Worm (Caenorhabditis elegans): ENCODE results near the gene vps-33.1.

The vps-33.1 gene

DNA sequence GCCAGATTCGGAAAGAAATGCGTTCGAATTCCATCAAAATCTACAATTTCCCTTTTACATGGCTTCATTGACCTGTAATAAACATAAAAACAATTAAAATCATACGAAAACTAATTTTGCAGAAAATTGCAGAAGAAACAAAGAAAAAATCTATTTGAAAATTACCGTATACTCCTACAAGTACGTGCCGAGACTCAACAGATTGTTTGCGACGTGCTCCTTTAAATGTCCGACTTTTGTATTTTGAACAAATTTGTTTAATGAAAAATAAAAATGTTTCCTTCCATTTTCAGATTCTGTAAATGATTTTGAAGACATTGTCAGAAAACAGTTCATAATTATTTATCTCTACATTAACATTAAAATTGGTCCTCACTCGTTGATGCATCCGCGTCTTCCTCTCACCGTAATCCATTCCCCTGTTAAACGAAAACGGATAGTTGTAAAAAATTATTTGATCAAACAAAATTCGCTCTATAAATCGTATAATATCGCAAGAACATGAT, 25.7 kb upstream of the vps-33.1 start, which contains the start of gene pgl-2:
Gene pgl-2 (minus strand): TSS at position 456 of the 506 bp plus-strand sequence.
- TF ChIP-seq flt-1 (GFP tag; IDR thresholded peaks at IDR 0.05), result no peak
- TF ChIP-seq ceh-13 (GFP tag; optimal IDR thresholded peaks at IDR 0.05), result no peak
- no peak for TF ChIP-seq hmg-4 (GFP tag; optimal IDR thresholded peaks at IDR 0.05)
- no peak for TF ChIP-seq aly-1 (tag; optimal IDR thresholded peaks at IDR 0.05)
- TF ChIP-seq pes-1 (GFP tag; IDR thresholded peaks at IDR 0.05), result no peak
- no peak for TF ChIP-seq tbx-37 (GFP tag; conservative IDR thresholded peaks at IDR 0.05)
- TF ChIP-seq ceh-36 (tag; optimal IDR thresholded peaks at IDR 0.05), result no peak
- TF ChIP-seq hmbx-1 (tag; optimal IDR thresholded peaks at IDR 0.05), result no peak
- no peak for TF ChIP-seq ama-1 (optimal IDR thresholded peaks at IDR 0.05)

DNA sequence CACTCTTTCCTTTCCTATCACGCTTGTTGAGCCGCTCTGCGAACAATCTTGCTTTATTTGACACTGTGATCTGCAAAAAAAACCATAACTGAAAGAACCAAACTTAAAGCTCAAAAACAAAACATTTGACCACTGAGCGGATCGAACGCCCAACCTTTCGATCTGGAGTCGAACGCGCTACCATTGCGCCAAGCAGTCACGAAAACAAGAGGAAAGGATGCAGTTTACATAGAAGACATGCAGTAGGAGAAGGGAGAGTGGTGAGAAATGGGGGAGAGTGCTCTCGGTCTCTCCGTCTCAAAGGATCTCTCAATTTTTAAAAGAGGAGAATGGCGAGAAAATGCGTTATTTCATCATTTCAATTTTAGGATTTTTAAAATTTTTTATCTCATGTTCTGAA, 22.4 kb upstream of the vps-33.1 start:
- peak; percentile 96 for TF ChIP-seq B0310.2 (tag; optimal IDR thresholded peaks at IDR 0.05)
- TF ChIP-seq tbx-37 (GFP tag; conservative IDR thresholded peaks at IDR 0.05), result peak; percentile 98
- peak; percentile 94 for TF ChIP-seq ets-7 (tag; optimal IDR thresholded peaks at IDR 0.05)
- peak; percentile 97 for TF ChIP-seq aly-1 (tag; optimal IDR thresholded peaks at IDR 0.05)
- TF ChIP-seq scrt-1 (GFP tag; IDR thresholded peaks at IDR 0.05), result peak; percentile 98
- peak; percentile 98 for TF ChIP-seq pes-1 (GFP tag; IDR thresholded peaks at IDR 0.05)
- peak; percentile 98 for TF ChIP-seq hmg-4 (GFP tag; optimal IDR thresholded peaks at IDR 0.05)
- peak; percentile 95 for TF ChIP-seq ceh-13 (GFP tag; optimal IDR thresholded peaks at IDR 0.05)
- TF ChIP-seq sea-1 (GFP tag; conservative IDR thresholded peaks at IDR 0.05), result peak; percentile 97
- peak; percentile 82 for TF ChIP-seq hmbx-1 (tag; optimal IDR thresholded peaks at IDR 0.05)
- peak; percentile 97 for TF ChIP-seq ceh-36 (tag; optimal IDR thresholded peaks at IDR 0.05)
- peak; percentile 79 for TF ChIP-seq ama-1 (optimal IDR thresholded peaks at IDR 0.05)
- TF ChIP-seq flt-1 (GFP tag; IDR thresholded peaks at IDR 0.05), result peak; percentile 99
- TF ChIP-seq hnd-1 (tag; optimal IDR thresholded peaks at IDR 0.05), result peak; percentile 89
- TF ChIP-seq tbx-11 (GFP tag; IDR thresholded peaks at IDR 0.05), result peak; percentile 97
- peak; percentile 94 for TF ChIP-seq F13C5.2 (tag; optimal IDR thresholded peaks at IDR 0.05)
- peak; percentile 91 for TF ChIP-seq tra-4 (tag; optimal IDR thresholded peaks at IDR 0.05)

DNA sequence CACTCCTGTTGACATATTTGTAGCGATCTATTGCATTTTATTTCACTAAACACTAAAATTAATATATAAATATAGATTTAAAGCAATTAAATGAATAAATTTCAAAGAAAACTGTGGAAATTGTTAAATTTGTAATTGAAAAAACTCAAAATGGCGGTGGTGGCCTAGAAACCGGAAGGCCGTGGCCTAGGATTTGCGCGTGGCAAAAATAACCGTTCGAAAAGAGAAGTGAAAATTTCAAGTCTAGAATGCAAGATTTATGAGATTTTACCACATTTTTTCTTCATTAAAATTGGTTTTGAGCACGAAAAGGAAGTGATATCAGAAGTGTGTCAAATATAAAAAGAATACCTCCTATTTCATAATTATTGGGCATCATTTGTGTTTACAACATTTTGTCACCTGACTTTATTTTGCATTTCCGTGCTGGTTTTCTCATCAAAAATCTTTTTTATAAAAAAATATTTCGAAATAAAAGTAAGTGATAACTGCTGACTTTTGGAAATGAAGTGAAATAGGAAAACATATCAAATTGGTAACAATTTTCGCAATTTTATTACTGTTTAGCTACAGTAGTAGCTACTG, 17.0 kb upstream of the vps-33.1 start, which contains the start of gene fli-1:
Gene fli-1 (minus strand): TSS at position 58 of the 585 bp plus-strand sequence.
- peak; percentile 45; the same call in 1 of the 2 replicates for TF ChIP-seq tbx-37 (GFP tag; conservative IDR thresholded peaks at IDR 0.05)
- TF ChIP-seq hmbx-1 (tag; optimal IDR thresholded peaks at IDR 0.05), result no peak

DNA sequence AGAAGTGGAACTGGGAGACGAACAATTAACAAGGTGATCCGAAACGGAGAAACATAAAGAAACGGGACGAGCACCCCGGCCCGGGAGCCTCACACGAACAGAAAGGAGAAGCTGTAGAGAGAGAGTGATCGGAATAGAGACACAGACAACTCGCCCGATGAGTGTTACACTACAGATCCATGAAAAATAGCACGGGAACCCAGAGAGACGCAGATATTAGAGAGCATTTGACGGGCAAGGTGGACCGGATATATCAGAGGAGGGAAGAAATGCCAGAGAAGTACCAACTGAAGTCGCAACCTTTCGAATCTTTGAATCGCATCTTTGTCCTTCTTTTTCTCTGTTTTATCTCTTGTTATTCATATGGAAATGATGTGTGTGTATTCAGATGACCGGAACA, 16.3 kb upstream of the vps-33.1 start, which contains the start of gene anmt-1:
Gene anmt-1 (plus strand): TSS at position 388 of the 400 bp plus-strand sequence.
- TF ChIP-seq ceh-13 (GFP tag; optimal IDR thresholded peaks at IDR 0.05) (no peak), pes-1 (GFP tag; IDR thresholded peaks at IDR 0.05) (no peak), B0310.2 (tag; optimal IDR thresholded peaks at IDR 0.05) (no peak), tbx-11 (GFP tag; IDR thresholded peaks at IDR 0.05) (no peak), ceh-36 (tag; optimal IDR thresholded peaks at IDR 0.05) (no peak), hmg-4 (GFP tag; optimal IDR thresholded peaks at IDR 0.05) (no peak), hmbx-1 (tag; optimal IDR thresholded peaks at IDR 0.05) (no peak), hnd-1 (tag; optimal IDR thresholded peaks at IDR 0.05) (no peak), F13C5.2 (tag; optimal IDR thresholded peaks at IDR 0.05) (no peak)

DNA sequence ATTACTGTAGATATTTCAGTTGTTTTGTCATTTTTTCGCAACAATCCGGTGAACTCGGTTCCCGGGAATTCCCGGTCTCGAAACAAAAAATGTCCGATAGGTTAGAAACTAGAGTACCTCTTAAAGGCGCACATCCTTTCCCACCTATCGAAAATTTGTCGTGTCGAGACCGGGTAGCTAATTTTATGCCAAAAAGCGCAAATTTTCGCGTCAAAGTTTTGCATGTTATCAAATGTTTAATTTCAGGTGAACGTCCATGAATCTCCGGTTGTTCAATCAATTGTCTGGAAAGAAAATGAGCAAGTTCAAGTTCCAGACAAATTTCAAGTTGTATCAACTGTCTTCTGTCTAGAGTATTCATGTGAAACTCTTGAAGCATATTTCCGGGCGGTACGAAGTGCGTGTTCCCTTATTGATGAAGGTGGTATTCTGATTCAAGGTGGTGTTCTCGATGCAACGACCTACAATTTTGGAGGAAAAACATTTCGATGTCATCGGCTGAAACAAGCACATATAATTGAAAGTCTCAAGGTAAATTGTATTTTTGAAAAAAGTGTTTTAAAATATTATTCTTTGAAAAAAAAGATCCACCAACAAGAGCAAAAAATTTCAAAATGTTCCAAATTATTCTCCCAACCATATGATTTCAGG, 15.0 kb upstream of the vps-33.1 start:
- TF ChIP-seq ceh-36 (tag; optimal IDR thresholded peaks at IDR 0.05) (no peak), F13C5.2 (tag; optimal IDR thresholded peaks at IDR 0.05) (no peak), B0310.2 (tag; optimal IDR thresholded peaks at IDR 0.05) (no peak), tbx-37 (GFP tag; conservative IDR thresholded peaks at IDR 0.05) (no peak), flt-1 (GFP tag; IDR thresholded peaks at IDR 0.05) (no peak), tbx-11 (GFP tag; IDR thresholded peaks at IDR 0.05) (no peak), aly-1 (tag; optimal IDR thresholded peaks at IDR 0.05) (no peak), hnd-1 (tag; optimal IDR thresholded peaks at IDR 0.05) (no peak), hmg-4 (GFP tag; optimal IDR thresholded peaks at IDR 0.05) (no peak), sea-1 (GFP tag; conservative IDR thresholded peaks at IDR 0.05) (no peak), ets-7 (tag; optimal IDR thresholded peaks at IDR 0.05) (no peak), ama-1 (optimal IDR thresholded peaks at IDR 0.05) (no peak), ceh-13 (GFP tag; optimal IDR thresholded peaks at IDR 0.05) (no peak), scrt-1 (GFP tag; IDR thresholded peaks at IDR 0.05) (no peak), tra-4 (tag; optimal IDR thresholded peaks at IDR 0.05) (no peak), hmbx-1 (tag; optimal IDR thresholded peaks at IDR 0.05) (no peak), pes-1 (GFP tag; IDR thresholded peaks at IDR 0.05) (no peak)

DNA sequence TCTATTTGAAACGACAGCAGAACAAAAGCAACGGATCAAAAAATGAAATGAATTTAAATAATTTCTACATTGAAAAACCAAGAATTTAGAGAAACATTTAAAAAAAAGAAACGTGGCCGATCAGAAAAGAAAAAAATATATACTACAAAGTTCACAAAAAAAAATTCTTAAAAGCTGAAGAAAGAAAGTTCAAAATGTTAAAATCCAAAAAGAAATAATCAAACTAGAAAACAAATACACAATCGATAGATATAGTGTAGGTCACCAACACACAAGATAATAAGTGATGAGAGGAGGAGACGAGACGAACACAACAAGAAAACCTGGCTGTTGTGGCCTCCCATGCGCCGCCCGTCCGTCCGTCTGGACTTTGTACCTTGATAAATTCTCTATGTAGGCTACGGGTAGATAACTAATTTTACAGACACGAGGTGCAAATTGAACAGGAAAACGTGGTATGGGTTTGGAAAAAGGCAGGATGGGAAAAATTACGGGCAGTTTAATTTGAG, 12.2 kb upstream of the vps-33.1 start, which contains the start of gene hadb-1:
Gene hadb-1 (minus strand): TSS at position 51 of the 509 bp plus-strand sequence.
- TF ChIP-seq flt-1 (GFP tag; IDR thresholded peaks at IDR 0.05) (no peak), B0310.2 (tag; optimal IDR thresholded peaks at IDR 0.05) (no peak), ets-7 (tag; optimal IDR thresholded peaks at IDR 0.05) (no peak), ama-1 (optimal IDR thresholded peaks at IDR 0.05) (no peak), aly-1 (tag; optimal IDR thresholded peaks at IDR 0.05) (no peak), pes-1 (GFP tag; IDR thresholded peaks at IDR 0.05) (no peak), hmbx-1 (tag; optimal IDR thresholded peaks at IDR 0.05) (no peak), F13C5.2 (tag; optimal IDR thresholded peaks at IDR 0.05) (no peak), sea-1 (GFP tag; conservative IDR thresholded peaks at IDR 0.05) (no peak), tbx-37 (GFP tag; conservative IDR thresholded peaks at IDR 0.05) (no peak), hnd-1 (tag; optimal IDR thresholded peaks at IDR 0.05) (no peak), tra-4 (tag; optimal IDR thresholded peaks at IDR 0.05) (no peak), hmg-4 (GFP tag; optimal IDR thresholded peaks at IDR 0.05) (no peak), scrt-1 (GFP tag; IDR thresholded peaks at IDR 0.05) (no peak), ceh-13 (GFP tag; optimal IDR thresholded peaks at IDR 0.05) (no peak), ceh-36 (tag; optimal IDR thresholded peaks at IDR 0.05) (no peak)

DNA sequence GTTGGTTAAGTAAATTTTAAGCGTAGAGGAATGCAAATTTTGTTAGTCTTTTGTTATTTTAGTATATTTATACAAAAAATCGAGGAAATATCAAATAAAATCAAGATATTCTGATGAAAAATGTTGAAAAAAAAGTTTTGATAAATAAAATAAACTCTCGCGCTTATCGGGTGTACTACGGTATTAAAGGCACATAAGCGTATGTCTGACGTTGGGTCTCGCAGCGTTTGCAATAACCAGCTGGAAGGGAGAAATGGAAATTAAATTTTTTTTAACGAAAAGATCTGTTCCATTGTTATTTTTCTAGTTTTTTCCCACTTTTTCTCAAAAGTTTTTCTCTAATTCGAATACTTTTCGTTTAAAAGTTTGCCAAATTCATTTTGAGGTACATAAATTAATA, 11.6 kb upstream of the vps-33.1 start:
- TF ChIP-seq F13C5.2 (tag; optimal IDR thresholded peaks at IDR 0.05) (no peak), tbx-37 (GFP tag; conservative IDR thresholded peaks at IDR 0.05) (no peak), ama-1 (optimal IDR thresholded peaks at IDR 0.05) (no peak), ceh-36 (tag; optimal IDR thresholded peaks at IDR 0.05) (no peak), hmbx-1 (tag; optimal IDR thresholded peaks at IDR 0.05) (no peak), B0310.2 (tag; optimal IDR thresholded peaks at IDR 0.05) (no peak)

Data from whole organism, early embryonic.